Worm (Caenorhabditis elegans) whole organism, young adult: ENCODE data around the gene T09D3.3.

Experiments
- C06A6.2 ChIP-seq: fragments of 200-800 bp; sonication (Bioruptor generic); conservative IDR thresholded peaks from 2 replicates; pipeline ENCODE4 v1.3.6; 2022; ENCODE audit warnings: missing genetic modification characterization, missing compliant biosample characterization
- F23B12.7 ChIP-seq: sonication (generic microtip); optimal IDR thresholded peaks from 2 replicates; lab custom pipeline; 2017; ENCODE audit warnings: missing genetic modification characterization, mild to moderate bottlenecking, missing compliant biosample characterization, antibody characterized with exemption, moderate library complexity; ENCODE audit not compliant: insufficient read depth
- akir-1 ChIP-seq: fragments of 200-800 bp; sonication (Bioruptor generic); optimal IDR thresholded peaks from 2 replicates; lab custom pipeline; 2018; ENCODE audit warnings: mild to moderate bottlenecking, missing genetic modification characterization, moderate library complexity, missing compliant biosample characterization
- hlh-12 ChIP-seq: sonication (generic microtip); optimal IDR thresholded peaks from 2 replicates; lab custom pipeline; 2016; ENCODE audit warnings: missing genetic modification characterization, missing compliant biosample characterization
- lin-35 ChIP-seq, 3 experiments: fragments of 150-350 bp in 2 of 3; sonication (generic microtip) in 1 of 3; optimal IDR thresholded peaks; 2 replicates each; lab custom pipeline; 2014 to 2018; ENCODE audit warnings: missing biosample characterization in 3 of 3, missing genetic modification characterization in 3 of 3, missing genetic modification reagents in 3 of 3
- lir-1 ChIP-seq: fragments of 200-800 bp; sonication (Bioruptor generic); conservative IDR thresholded peaks from 2 replicates; pipeline ENCODE4 v1.3.6; 2022; ENCODE audit warnings: missing genetic modification reagents, missing genetic modification characterization, missing compliant biosample characterization
- pha-4 ChIP-seq: fragments of 150-350 bp; sonication (generic microtip); optimal IDR thresholded peaks from 2 replicates; lab custom pipeline; 2014; ENCODE audit warnings: missing biosample characterization, missing genetic modification reagents, missing genetic modification characterization
- sdz-38 ChIP-seq: sonication (generic microtip); optimal IDR thresholded peaks from 2 replicates; lab custom pipeline; 2016; ENCODE audit warnings: missing genotype, missing genetic modification characterization, missing compliant biosample characterization
- snpc-1.3 ChIP-seq: sonication (generic microtip); optimal IDR thresholded peaks from 2 replicates; lab custom pipeline; 2017; ENCODE audit warnings: missing genetic modification characterization, mild to moderate bottlenecking, missing compliant biosample characterization, antibody characterized with exemption, moderate library complexity, missing genotype, missing genetic modification reagents; ENCODE audit not compliant: insufficient read depth
- snpc-4 ChIP-seq, 5 experiments: fragments of 150-350 bp in 1 of 5; sonication (generic microtip) in 4 of 5; optimal IDR thresholded peaks; 2 replicates each; lab custom pipeline; 2014 to 2018; ENCODE audit warnings: missing genetic modification characterization in 5 of 5, missing biosample characterization in 3 of 5, antibody characterized with exemption in 2 of 5, mild to moderate bottlenecking in 2 of 5, missing compliant biosample characterization in 2 of 5, missing genotype in 2 of 5, moderate library complexity in 2 of 5, missing genetic modification reagents in 1 of 5

DNA sequence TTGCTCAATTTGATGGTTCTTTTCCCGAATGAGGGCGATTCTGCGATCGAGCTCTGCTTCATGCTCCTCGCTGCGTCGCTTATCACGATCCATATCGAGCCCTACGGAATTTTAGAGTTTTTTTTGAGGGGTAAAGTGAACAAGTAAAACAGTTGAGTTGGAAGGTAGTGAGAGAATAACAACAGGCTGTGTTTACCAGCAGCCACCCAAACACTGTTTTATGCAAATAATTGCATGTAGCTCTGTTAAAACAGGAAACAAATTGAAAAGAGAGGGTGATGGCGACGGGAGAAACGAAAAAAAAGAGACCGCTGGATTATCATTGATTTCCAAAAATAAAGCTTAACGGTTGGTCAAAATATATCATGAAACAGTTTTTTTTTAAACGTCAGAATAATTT, 21.1 kb downstream of the T09D3.3 start, which contains the start of gene C10G8.8:
- TF ChIP-seq lin-35 (GFP tag; optimal IDR thresholded peaks at IDR 0.05; lab: Kevin White, UChicago) (no peak), snpc-1.3 (tag; lab: Kevin White, UChicago) (no peak), sdz-38 (tag; lab: Kevin White, UChicago) (no peak), lir-1 (GFP tag; lab: Robert Waterston, UW) (no peak), akir-1 (no peak), hlh-12 (tag; lab: Kevin White, UChicago) (no peak), F23B12.7 (tag; lab: Kevin White, UChicago) (no peak), pha-4 (no peak), C06A6.2 (GFP tag; lab: Robert Waterston, UW) (no peak), snpc-4 (GFP tag; optimal IDR thresholded peaks at IDR 0.05; lab: Kevin White, UChicago) (no peak), snpc-4 (tag; optimal IDR thresholded peaks at IDR 0.05; lab: Kevin White, UChicago) (no peak)
